Worm (Caenorhabditis elegans) whole organism, young adult: ENCODE data around the gene unc-53.

Source experiments
- F39B2.1 ChIP-seq: fragments of 200-800 bp; sonication (Bioruptor generic); IDR thresholded peaks from 2 replicates; pipeline ENCODE4 v1.3.6; 2022; ENCODE audit warnings: missing genetic modification reagents, missing genetic modification characterization, missing compliant biosample characterization
- F52B5.7 ChIP-seq: sonication (generic microtip); optimal IDR thresholded peaks from 2 replicates; lab custom pipeline; 2016; ENCODE audit warnings: mild to moderate bottlenecking, missing genetic modification characterization, missing compliant biosample characterization
- ets-4 ChIP-seq: fragments of 200-800 bp; sonication (Bioruptor generic); optimal IDR thresholded peaks from 2 replicates; lab custom pipeline; 2018; ENCODE audit warnings: mild to moderate bottlenecking, missing genetic modification characterization, missing compliant biosample characterization
- hrde-1 ChIP-seq: sonication (generic microtip); optimal IDR thresholded peaks from 2 replicates; lab custom pipeline; 2016; ENCODE audit warnings: missing genetic modification characterization, mild to moderate bottlenecking, missing compliant biosample characterization, moderate library complexity, missing genotype, missing genetic modification reagents, borderline replicate concordance
- mes-4 ChIP-seq: sonication (generic microtip); optimal IDR thresholded peaks from 2 replicates; lab custom pipeline; 2016; ENCODE audit warnings: missing genotype, missing genetic modification characterization, missing compliant biosample characterization
- nfya-1 ChIP-seq: sonication (generic microtip); optimal IDR thresholded peaks from 2 replicates; lab custom pipeline; 2017; ENCODE audit warnings: antibody characterized with exemption, missing compliant biosample characterization, missing genetic modification characterization, borderline replicate concordance; ENCODE audit not compliant: insufficient read depth
- snpc-3.4 ChIP-seq: sonication (generic microtip); optimal IDR thresholded peaks from 2 replicates; lab custom pipeline; 2017; ENCODE audit warnings: missing genetic modification characterization, mild to moderate bottlenecking, missing compliant biosample characterization, antibody characterized with exemption, moderate library complexity, missing genotype, missing genetic modification reagents
- ztf-18 ChIP-seq: sonication (generic microtip); optimal IDR thresholded peaks from 2 replicates; lab custom pipeline; 2016; ENCODE audit warnings: missing genotype, mild to moderate bottlenecking, missing genetic modification characterization, missing compliant biosample characterization

- no peak for TF ChIP-seq snpc-3.4 (tag; lab: Kevin White, UChicago)
- TF ChIP-seq F39B2.1 (GFP tag; lab: Robert Waterston, UW): no peak
- no peak for TF ChIP-seq nfya-1 (tag; lab: Kevin White, UChicago)
- TF ChIP-seq mes-4 (tag; lab: Kevin White, UChicago): no peak
- TF ChIP-seq hrde-1 (tag; lab: Kevin White, UChicago): no peak
- TF ChIP-seq ets-4 (GFP tag; lab: Kevin White, UChicago): no peak
- no peak for TF ChIP-seq ztf-18 (tag; lab: Kevin White, UChicago)
- TF ChIP-seq F52B5.7: no peak
These were observed 45.6 kb downstream of the unc-53 start for ce11 chrII:11043546-11044192.
